Fruit fly (Drosophila melanogaster) whole organism, embryonic: ENCODE results near the gene Polr1C.

Source experiments
- Ada2b ChIP-seq: fragments of 200-800 bp; sonication (Bioruptor generic); IDR thresholded peaks from 2 replicates; pipeline ENCODE4 v1.3.6; 2022; ENCODE audit warnings: missing biosample characterization, missing genetic modification characterization
- BtbVII ChIP-seq: fragments of 200-800 bp; sonication (Bioruptor generic); optimal IDR thresholded peaks from 3 replicates; lab custom pipeline; 2017; ENCODE audit warnings: missing biosample characterization, mild to moderate bottlenecking, missing genetic modification characterization
- Bteb2 ChIP-seq: fragments of 200-800 bp; sonication (Bioruptor generic); optimal IDR thresholded peaks from 2 replicates; lab custom pipeline; 2016; ENCODE audit warnings: missing biosample characterization, missing genetic modification characterization
- CG10543 ChIP-seq: fragments of 200-800 bp; sonication (Bioruptor generic); optimal IDR thresholded peaks from 3 replicates; lab custom pipeline; 2017; ENCODE audit warnings: missing biosample characterization, mild to moderate bottlenecking, missing genetic modification characterization, moderate library complexity
- CG11695 ChIP-seq: fragments of 200-800 bp; sonication (Bioruptor generic); IDR thresholded peaks from 3 replicates; pipeline ENCODE4 v1.3.6; 2022; ENCODE audit warnings: missing biosample characterization, missing genetic modification characterization
- CG12155 ChIP-seq: fragments of 200-800 bp; sonication (Bioruptor generic); optimal IDR thresholded peaks from 3 replicates; lab custom pipeline; 2016; ENCODE audit warnings: missing biosample characterization, missing genetic modification characterization
- CG15479 ChIP-seq: fragments of 200-800 bp; sonication (Bioruptor generic); optimal IDR thresholded peaks from 3 replicates; lab custom pipeline; 2019; ENCODE audit warnings: missing biosample characterization, mild to moderate bottlenecking, missing genetic modification characterization, moderate library complexity
- CG17328 ChIP-seq: fragments of 200-800 bp; sonication (Bioruptor generic); IDR thresholded peaks from 2 replicates; pipeline ENCODE4 v1.3.6; 2022; ENCODE audit warnings: missing biosample characterization, missing genetic modification characterization
- CG2120 ChIP-seq: fragments of 200-800 bp; sonication (Bioruptor generic); optimal IDR thresholded peaks from 3 replicates; lab custom pipeline; 2016; ENCODE audit warnings: missing biosample characterization, missing genetic modification characterization
- CG34422 ChIP-seq: fragments of 200-800 bp; sonication (Bioruptor generic); IDR thresholded peaks from 3 replicates; pipeline ENCODE4 v1.3.6; 2022; ENCODE audit warnings: missing biosample characterization, missing genetic modification characterization
- CG3847 ChIP-seq: fragments of 200-800 bp; sonication (Bioruptor generic); IDR thresholded peaks from 2 replicates; pipeline ENCODE4 v1.3.6; 2022; ENCODE audit warnings: missing biosample characterization, missing genetic modification characterization
- CG4424 ChIP-seq: fragments of 200-800 bp; sonication (Bioruptor generic); optimal IDR thresholded peaks from 3 replicates; lab custom pipeline; 2016; ENCODE audit warnings: missing biosample characterization, missing genetic modification characterization
- CG6654 ChIP-seq: fragments of 200-800 bp; sonication (Bioruptor generic); optimal IDR thresholded peaks from 2 replicates; lab custom pipeline; 2017; ENCODE audit warnings: missing biosample characterization, mild to moderate bottlenecking, missing genetic modification characterization
- CG6683 ChIP-seq: fragments of 200-800 bp; sonication (Bioruptor generic); optimal IDR thresholded peaks from 2 replicates; lab custom pipeline; 2017; ENCODE audit warnings: missing biosample characterization, mild to moderate bottlenecking, missing genetic modification characterization, missing genetic modification reagents
- CG6813 ChIP-seq: fragments of 200-800 bp; sonication (Bioruptor generic); optimal IDR thresholded peaks from 2 replicates; lab custom pipeline; 2017; ENCODE audit warnings: missing biosample characterization, missing genetic modification characterization, mild to moderate bottlenecking, moderate library complexity, missing genetic modification reagents
- CG7271 ChIP-seq: fragments of 200-800 bp; sonication (Bioruptor generic); optimal IDR thresholded peaks from 2 replicates; lab custom pipeline; 2018; ENCODE audit warnings: missing biosample characterization, mild to moderate bottlenecking, missing genetic modification characterization, moderate library complexity
- CG7839 ChIP-seq: fragments of 200-800 bp; sonication (Bioruptor generic); optimal IDR thresholded peaks from 3 replicates; lab custom pipeline; 2018; ENCODE audit warnings: missing biosample characterization, mild to moderate bottlenecking, missing genetic modification characterization, moderate library complexity
- CG7928 ChIP-seq: fragments of 200-800 bp; sonication (Bioruptor generic); optimal IDR thresholded peaks from 2 replicates; lab custom pipeline; 2017; ENCODE audit warnings: missing biosample characterization, mild to moderate bottlenecking, missing genetic modification characterization
- CG7963 ChIP-seq: fragments of 200-800 bp; sonication (Bioruptor generic); IDR thresholded peaks from 3 replicates; pipeline ENCODE4 v1.3.6; 2022; ENCODE audit warnings: missing biosample characterization, missing genetic modification characterization; ENCODE audit not compliant: partially characterized antibody
- CG8089 ChIP-seq: fragments of 200-800 bp; sonication (Bioruptor generic); optimal IDR thresholded peaks from 3 replicates; lab custom pipeline; 2016; ENCODE audit warnings: missing biosample characterization, missing genetic modification characterization
- CG8290 ChIP-seq, 3 experiments: fragments of 200-800 bp; sonication (Bioruptor generic); optimal IDR thresholded peaks; 2 replicates each; lab custom pipeline; 2016 to 2019; ENCODE audit warnings: missing biosample characterization in 3 of 3, missing genetic modification characterization in 3 of 3, mild to moderate bottlenecking in 2 of 3, moderate library complexity in 1 of 3
- CG9215 ChIP-seq: fragments of 200-800 bp; sonication (Bioruptor generic); IDR thresholded peaks from 2 replicates; pipeline ENCODE4 v1.3.6; 2022; ENCODE audit warnings: missing biosample characterization, missing genetic modification characterization
- D ChIP-seq, 2 experiments: fragments of 200-800 bp in 1 of 2; fragments of >200 bp in 1 of 2; sonication (Bioruptor generic) in 1 of 2; optimal IDR thresholded peaks; 2 replicates in 1 of 2; 3 replicates in 1 of 2; lab custom pipeline; 2017; ENCODE audit warnings: mild to moderate bottlenecking in 1 of 2, missing biosample characterization in 1 of 2, missing genetic modification characterization in 1 of 2, missing genetic modification reagents in 1 of 2
- D19A ChIP-seq: fragments of 200-800 bp; optimal IDR thresholded peaks from 3 replicates; lab custom pipeline; 2019; ENCODE audit warnings: missing biosample characterization, mild to moderate bottlenecking, missing genetic modification characterization, moderate library complexity
- E2f1 ChIP-seq: fragments of 200-800 bp; sonication (Bioruptor generic); IDR thresholded peaks from 2 replicates; pipeline ENCODE4 v1.3.6; 2022; ENCODE audit warnings: missing biosample characterization, missing genetic modification characterization
- Fer2 ChIP-seq: fragments of 200-800 bp; sonication (Bioruptor generic); optimal IDR thresholded peaks from 2 replicates; lab custom pipeline; 2018; ENCODE audit warnings: missing biosample characterization, mild to moderate bottlenecking, missing genetic modification characterization, moderate library complexity
- Hsf ChIP-seq: fragments of 200-800 bp; sonication (Bioruptor generic); optimal IDR thresholded peaks from 3 replicates; lab custom pipeline; 2016; ENCODE audit warnings: missing biosample characterization, missing genetic modification characterization
- Myb ChIP-seq: fragments of 200-800 bp; sonication (Bioruptor generic); optimal IDR thresholded peaks from 2 replicates; lab custom pipeline; 2016; ENCODE audit warnings: missing biosample characterization, missing genetic modification characterization
- Oaz ChIP-seq: fragments of 200-800 bp; sonication (Bioruptor generic); IDR thresholded peaks from 2 replicates; pipeline ENCODE4 v1.3.6; 2022; ENCODE audit warnings: missing biosample characterization, missing genetic modification characterization
- aop ChIP-seq: fragments of 200-800 bp; sonication (Bioruptor generic); IDR thresholded peaks from 2 replicates; pipeline ENCODE4 v1.3.6; 2022; ENCODE audit warnings: missing biosample characterization, missing genetic modification characterization
- bigmax ChIP-seq: fragments of 200-800 bp; sonication (Bioruptor generic); optimal IDR thresholded peaks from 2 replicates; lab custom pipeline; 2018; ENCODE audit warnings: missing biosample characterization, mild to moderate bottlenecking, missing genetic modification characterization
- br ChIP-seq: fragments of >200 bp; optimal IDR thresholded peaks from 2 replicates; lab custom pipeline; 2017
- cg ChIP-seq: fragments of 200-800 bp; sonication (Bioruptor generic); optimal IDR thresholded peaks from 3 replicates; lab custom pipeline; 2019; ENCODE audit warnings: missing biosample characterization, mild to moderate bottlenecking, missing genetic modification characterization, moderate library complexity
- chn ChIP-seq: fragments of 200-800 bp; sonication (Bioruptor generic); optimal IDR thresholded peaks from 2 replicates; lab custom pipeline; 2016; ENCODE audit warnings: missing biosample characterization, missing genetic modification characterization
- ci ChIP-seq: fragments of 200-800 bp; sonication (Bioruptor generic); IDR thresholded peaks from 3 replicates; pipeline ENCODE4 v1.3.6; 2022; ENCODE audit warnings: missing biosample characterization, missing genetic modification characterization
- dm ChIP-seq: fragments of 200-800 bp; sonication (Bioruptor generic); optimal IDR thresholded peaks from 3 replicates; lab custom pipeline; 2016; ENCODE audit warnings: missing biosample characterization, missing genetic modification characterization
- dpn ChIP-seq, 2 experiments: fragments of 200-800 bp; sonication (Bioruptor generic); optimal IDR thresholded peaks; 3 replicates each; lab custom pipeline; 2016; ENCODE audit warnings: missing biosample characterization in 2 of 2, missing genetic modification characterization in 2 of 2
- dysf ChIP-seq: fragments of 200-800 bp; sonication (Bioruptor generic); IDR thresholded peaks from 3 replicates; pipeline ENCODE4 v1.3.6; 2022; ENCODE audit warnings: missing biosample characterization, missing genetic modification characterization
- exex ChIP-seq: fragments of 200-800 bp; sonication (Bioruptor generic); optimal IDR thresholded peaks from 4 replicates; lab custom pipeline; 2018; ENCODE audit warnings: missing biosample characterization, mild to moderate bottlenecking, missing genetic modification characterization, moderate library complexity
- fd96Cb ChIP-seq: fragments of 200-800 bp; sonication (Bioruptor generic); optimal IDR thresholded peaks from 2 replicates; lab custom pipeline; 2018; ENCODE audit warnings: missing biosample characterization, mild to moderate bottlenecking, missing genetic modification characterization, moderate library complexity
- lab ChIP-seq: fragments of 200-800 bp; sonication (Bioruptor generic); optimal IDR thresholded peaks from 3 replicates; lab custom pipeline; 2017; ENCODE audit warnings: missing biosample characterization, missing genetic modification characterization, mild to moderate bottlenecking, moderate library complexity, missing genetic modification reagents
- lmd ChIP-seq: fragments of 200-800 bp; sonication (Bioruptor generic); IDR thresholded peaks from 2 replicates; pipeline ENCODE4 v1.3.6; 2022; ENCODE audit warnings: missing biosample characterization, missing genetic modification characterization
- maf-S ChIP-seq: fragments of 200-800 bp; sonication (Bioruptor generic); optimal IDR thresholded peaks from 2 replicates; lab custom pipeline; 2016; ENCODE audit warnings: missing biosample characterization, missing genetic modification characterization
- pb ChIP-seq: fragments of 200-800 bp; sonication (Bioruptor generic); optimal IDR thresholded peaks from 3 replicates; lab custom pipeline; 2016; ENCODE audit warnings: missing biosample characterization, missing genetic modification characterization
- pfk ChIP-seq: fragments of 200-800 bp; sonication (Bioruptor generic); optimal IDR thresholded peaks from 2 replicates; lab custom pipeline; 2018; ENCODE audit warnings: missing biosample characterization, mild to moderate bottlenecking, missing genetic modification characterization, moderate library complexity
- pros ChIP-seq: fragments of 200-800 bp; sonication (Bioruptor generic); optimal IDR thresholded peaks from 3 replicates; lab custom pipeline; 2019; ENCODE audit warnings: missing biosample characterization, mild to moderate bottlenecking, missing genetic modification characterization, moderate library complexity
- row ChIP-seq: fragments of 200-800 bp; sonication (Bioruptor generic); IDR thresholded peaks from 3 replicates; pipeline ENCODE4 v1.3.6; 2022; ENCODE audit warnings: missing biosample characterization, missing genetic modification characterization
- scrt ChIP-seq: fragments of 200-800 bp; sonication (Bioruptor generic); optimal IDR thresholded peaks from 2 replicates; lab custom pipeline; 2018; ENCODE audit warnings: missing biosample characterization, mild to moderate bottlenecking, missing genetic modification characterization, moderate library complexity
- sob ChIP-seq: fragments of 200-800 bp; sonication (Bioruptor generic); IDR thresholded peaks from 2 replicates; pipeline ENCODE4 v1.3.6; 2022; ENCODE audit warnings: missing biosample characterization, missing genetic modification characterization
- tx ChIP-seq: fragments of 200-800 bp; sonication (Bioruptor generic); optimal IDR thresholded peaks from 2 replicates; lab custom pipeline; 2016; ENCODE audit warnings: missing biosample characterization, missing genetic modification characterization

Polr1C gene

DNA sequence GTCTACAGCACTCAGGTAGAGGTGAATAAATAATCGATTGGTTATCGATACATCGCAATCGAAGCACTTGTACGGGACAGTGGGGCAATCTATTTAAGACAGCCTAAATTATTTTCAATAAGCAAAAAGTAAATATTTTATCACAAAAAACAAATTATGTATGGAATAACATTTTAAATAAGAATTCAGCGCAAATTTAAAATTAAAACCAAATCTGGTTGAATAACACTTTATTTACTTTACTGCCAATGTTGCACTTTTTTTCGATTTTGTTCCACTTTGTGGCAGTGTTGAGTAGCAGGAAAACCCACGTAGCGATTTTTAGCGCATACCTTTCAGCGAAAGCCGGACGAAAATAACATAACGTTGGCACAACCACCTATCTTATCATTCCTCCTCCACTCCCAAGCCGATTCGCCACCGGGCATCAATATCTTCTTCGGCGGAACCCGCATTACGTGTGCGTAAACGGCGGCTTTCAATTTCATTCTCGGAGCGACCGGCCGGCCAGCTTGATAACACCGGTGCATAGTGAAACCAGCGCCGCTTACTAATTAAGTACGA, 8.3 kb downstream of the Polr1C start, which contains the start of the genes Gmd and CG3792 (continued):
- peak; percentile 92 for TF ChIP-seq Fer2 (tag; lab: Kevin White, UChicago)
- peak; percentile 93 for TF ChIP-seq ci (GFP tag; lab: Robert Waterston, UW)
- no peak for TF ChIP-seq br (lab: Kevin White, UChicago)
- peak; percentile 95 for TF ChIP-seq BtbVII (GFP tag; lab: Kevin White, UChicago)
- peak; percentile 97 for TF ChIP-seq lmd (GFP tag; lab: Robert Waterston, UW)
- peak; percentile 92 for TF ChIP-seq CG6813
- TF ChIP-seq Bteb2, result peak; percentile 94
- TF ChIP-seq CG12155, result peak; percentile 94
- TF ChIP-seq maf-S (GFP tag; lab: Kevin White, UChicago), result peak; percentile 95
- TF ChIP-seq chn (GFP tag; lab: Kevin White, UChicago), result peak; percentile 96
- no peak for TF ChIP-seq cg (GFP tag; lab: Kevin White, UChicago)
- TF ChIP-seq Oaz (GFP tag; lab: Robert Waterston, UW), result peak; percentile 89
- peak; percentile 72 for TF ChIP-seq exex
- TF ChIP-seq CG6654 (GFP tag; lab: Kevin White, UChicago), result peak; percentile 81
- peak; percentile 97 for TF ChIP-seq dysf (GFP tag; lab: Robert Waterston, UW)
- TF ChIP-seq lab (GFP tag; lab: Kevin White, UChicago), result peak; percentile 97
- TF ChIP-seq CG9215 (GFP tag; lab: Robert Waterston, UW), result peak; percentile 96
- peak; percentile 97 for TF ChIP-seq sob
- peak; percentile 97 for TF ChIP-seq CG17328 (GFP tag; lab: Robert Waterston, UW)
- TF ChIP-seq CG8089 (GFP tag; lab: Kevin White, UChicago), result peak; percentile 81
- peak; percentile 97 for TF ChIP-seq CG4424
- peak; percentile 96 for TF ChIP-seq Ada2b
- no peak for TF ChIP-seq scrt (GFP tag; lab: Kevin White, UChicago)
- TF ChIP-seq Myb (GFP tag; lab: Kevin White, UChicago), result peak; percentile 77
- peak; percentile 96 for TF ChIP-seq E2f1 (GFP tag; lab: Robert Waterston, UW)
- peak; percentile 96 for TF ChIP-seq CG11695 (GFP tag; lab: Robert Waterston, UW)
- TF ChIP-seq CG10543 (GFP tag; lab: Kevin White, UChicago), result peak; percentile 94
- TF ChIP-seq CG7928, result peak; percentile 72
- no peak; the same call in 1 of the 2 replicates for TF ChIP-seq aop (GFP tag; lab: Robert Waterston, UW)
- TF ChIP-seq pb (GFP tag; lab: Kevin White, UChicago), result peak; percentile 86
- peak; percentile 91 for TF ChIP-seq fd96Cb (tag; lab: Kevin White, UChicago)
- TF ChIP-seq CG3847 (GFP tag; lab: Robert Waterston, UW), result peak; percentile 97
- peak; percentile 94 for TF ChIP-seq tx (GFP tag; lab: Kevin White, UChicago)
- peak; percentile 90 for TF ChIP-seq CG6683 (GFP tag; lab: Kevin White, UChicago)
- TF ChIP-seq Hsf (GFP tag; lab: Kevin White, UChicago), result peak; percentile 97
- peak; percentile 74 for TF ChIP-seq CG15479 (GFP tag; lab: Kevin White, UChicago)
- peak; percentile 95 to 96 for TF ChIP-seq dpn (GFP tag; optimal IDR thresholded peaks at IDR 0.05; lab: Kevin White, UChicago)
- TF ChIP-seq pfk, result peak; percentile 56
- TF ChIP-seq bigmax (GFP tag; lab: Kevin White, UChicago), result no peak
- peak; percentile 97 for TF ChIP-seq CG2120 (GFP tag; lab: Kevin White, UChicago)
- TF ChIP-seq D (optimal IDR thresholded peaks at IDR 0.05; lab: Kevin White, UChicago), result no peak
- peak; percentile 90 for TF ChIP-seq D (GFP tag; optimal IDR thresholded peaks at IDR 0.05; lab: Kevin White, UChicago)
- peak; percentile 98 for TF ChIP-seq CG34422 (GFP tag; lab: Robert Waterston, UW)
- TF ChIP-seq dm (GFP tag; lab: Kevin White, UChicago), result peak; percentile 83
- peak; percentile 99 for TF ChIP-seq row (GFP tag; lab: Robert Waterston, UW)
- peak; percentile 76 for TF ChIP-seq CG7963 (GFP tag; lab: Robert Waterston, UW)
- peak; percentile 95 for TF ChIP-seq CG8290 (GFP tag; optimal IDR thresholded peaks at IDR 0.05; lab: Kevin White, UChicago)
- peak; percentile 82 to 84 for TF ChIP-seq CG8290 (tag; optimal IDR thresholded peaks at IDR 0.05; lab: Kevin White, UChicago)
- peak; percentile 96 for TF ChIP-seq CG7839 (tag; lab: Kevin White, UChicago)
- TF ChIP-seq CG7271 (tag; lab: Kevin White, UChicago), result peak; percentile 77
- peak; percentile 64 for TF ChIP-seq pros (GFP tag; lab: Kevin White, UChicago)
- peak; percentile 91 for TF ChIP-seq D19A (tag; lab: Kevin White, UChicago)
